Worm (Caenorhabditis elegans) whole organism, mixed stage, embryonic: ENCODE results near the gene fbxa-29.

Experiments
- blmp-1 ChIP-seq: fragments of 150-350 bp; optimal IDR thresholded peaks from 2 replicates; lab custom pipeline; 2014; ENCODE audit warnings: missing biosample characterization, missing genetic modification characterization
- ceh-43 ChIP-seq: fragments of 200-800 bp; sonication (Bioruptor generic); optimal IDR thresholded peaks from 2 replicates; lab custom pipeline; 2018; ENCODE audit warnings: mild to moderate bottlenecking, missing genetic modification characterization, moderate library complexity, missing compliant biosample characterization
- elt-1 ChIP-seq: sonication (generic microtip); optimal IDR thresholded peaks from 2 replicates; lab custom pipeline; 2017; ENCODE audit warnings: missing genetic modification characterization, mild to moderate bottlenecking, missing compliant biosample characterization, antibody characterized with exemption, moderate library complexity, borderline replicate concordance; ENCODE audit not compliant: insufficient read depth
- flh-1 ChIP-seq: fragments of 200-800 bp; sonication (Bioruptor generic); optimal IDR thresholded peaks from 2 replicates; lab custom pipeline; 2018; ENCODE audit warnings: mild to moderate bottlenecking, missing genetic modification characterization, moderate library complexity, missing compliant biosample characterization
- lin-13 ChIP-seq: fragments of 150-350 bp; optimal IDR thresholded peaks from 2 replicates; lab custom pipeline; 2014; ENCODE audit warnings: missing biosample characterization, missing genetic modification characterization
- lsy-2 ChIP-seq: fragments of 150-350 bp; optimal IDR thresholded peaks from 2 replicates; lab custom pipeline; 2014; ENCODE audit warnings: missing biosample characterization, missing genetic modification characterization
- mep-1 ChIP-seq: fragments of 150-350 bp; optimal IDR thresholded peaks from 2 replicates; lab custom pipeline; 2017; ENCODE audit warnings: missing biosample characterization, missing genetic modification reagents, missing genetic modification characterization, inconsistent platforms
- nhr-12 ChIP-seq: fragments of 150-350 bp; optimal IDR thresholded peaks from 2 replicates; lab custom pipeline; 2014; ENCODE audit warnings: missing biosample characterization, missing genetic modification characterization
- nhr-237 ChIP-seq: fragments of 150-350 bp; optimal IDR thresholded peaks from 2 replicates; lab custom pipeline; 2014; ENCODE audit warnings: missing biosample characterization, missing genetic modification characterization
- nhr-76 ChIP-seq: sonication (generic microtip); optimal IDR thresholded peaks from 2 replicates; lab custom pipeline; 2017; ENCODE audit warnings: missing biosample characterization, missing genetic modification characterization
- pha-4 ChIP-seq: fragments of 150-350 bp; optimal IDR thresholded peaks from 2 replicates; lab custom pipeline; 2018; ENCODE audit warnings: missing biosample characterization, missing genetic modification reagents, missing genetic modification characterization
- snpc-4 ChIP-seq: fragments of 150-350 bp; optimal IDR thresholded peaks from 2 replicates; lab custom pipeline; 2014; ENCODE audit warnings: missing biosample characterization, missing genetic modification characterization
- unc-62 ChIP-seq: fragments of 150-350 bp; optimal IDR thresholded peaks from 2 replicates; lab custom pipeline; 2014; ENCODE audit warnings: missing biosample characterization, missing genetic modification reagents, missing genetic modification characterization
- ztf-11 ChIP-seq: fragments of 150-350 bp; optimal IDR thresholded peaks from 2 replicates; lab custom pipeline; 2014; ENCODE audit warnings: missing biosample characterization, missing genetic modification characterization

- TF ChIP-seq nhr-76 (tag; lab: Kevin White, UChicago) (no peak), nhr-12 (no peak), unc-62 (GFP tag; lab: Kevin White, UChicago) (no peak), ztf-11 (no peak), pha-4 (no peak), elt-1 (no peak), mep-1 (tag; lab: Kevin White, UChicago) (no peak), nhr-237 (tag; lab: Kevin White, UChicago) (no peak), lsy-2 (no peak), ceh-43 (GFP tag; lab: Kevin White, UChicago) (no peak), snpc-4 (tag; lab: Kevin White, UChicago) (no peak), blmp-1 (tag; lab: Kevin White, UChicago) (no peak), flh-1 (no peak), lin-13 (tag; lab: Kevin White, UChicago) (no peak)
Observed at ce11 chrIII:1269156-1269555, 4.3 kb downstream of the fbxa-29 start, which contains the start of gene fbxa-32.
